Worm (Caenorhabditis elegans) whole organism, late embryonic: ENCODE data around the gene T01B10.5.

ENCODE experiments used
- C38D4.7 ChIP-seq: fragments of 200-800 bp; sonication (Bioruptor generic); optimal IDR thresholded peaks from 2 replicates; lab custom pipeline; 2018; ENCODE audit warnings: mild to moderate bottlenecking, missing genetic modification characterization, moderate library complexity, missing compliant biosample characterization
- T23F11.4 ChIP-seq: fragments of 200-800 bp; sonication (Bioruptor generic); optimal IDR thresholded peaks from 2 replicates; lab custom pipeline; 2018; ENCODE audit warnings: mild to moderate bottlenecking, missing genetic modification characterization, missing compliant biosample characterization
- ama-1 ChIP-seq: fragments of 150-350 bp; optimal IDR thresholded peaks from 2 replicates; lab custom pipeline; 2014
- ceh-18 ChIP-seq: sonication (generic microtip); optimal IDR thresholded peaks from 2 replicates; lab custom pipeline; 2016; ENCODE audit warnings: missing genetic modification characterization, missing compliant biosample characterization
- ceh-19 ChIP-seq: fragments of 200-800 bp; sonication (Bioruptor generic); optimal IDR thresholded peaks from 2 replicates; lab custom pipeline; 2018; ENCODE audit warnings: mild to moderate bottlenecking, missing genetic modification characterization, missing compliant biosample characterization
- ceh-2 ChIP-seq: sonication (generic microtip); optimal IDR thresholded peaks from 2 replicates; lab custom pipeline; 2016; ENCODE audit warnings: missing genotype, missing genetic modification characterization, missing compliant biosample characterization
- ceh-22 ChIP-seq: sonication (generic microtip); optimal IDR thresholded peaks from 2 replicates; lab custom pipeline; 2017; ENCODE audit warnings: missing biosample characterization, missing genetic modification characterization
- ceh-31 ChIP-seq: sonication (generic microtip); optimal IDR thresholded peaks from 2 replicates; lab custom pipeline; 2016; ENCODE audit warnings: missing genetic modification characterization, missing compliant biosample characterization
- ceh-6 ChIP-seq: fragments of 200-800 bp; sonication (Bioruptor generic); optimal IDR thresholded peaks from 2 replicates; lab custom pipeline; 2018; ENCODE audit warnings: mild to moderate bottlenecking, missing genetic modification characterization, missing compliant biosample characterization
- dmd-4 ChIP-seq: sonication (generic microtip); optimal IDR thresholded peaks from 2 replicates; lab custom pipeline; 2016; ENCODE audit warnings: borderline replicate concordance, missing genetic modification characterization, missing compliant biosample characterization
- eyg-1 ChIP-seq: sonication (generic microtip); optimal IDR thresholded peaks from 2 replicates; lab custom pipeline; 2016; ENCODE audit warnings: missing genotype, missing genetic modification characterization, missing compliant biosample characterization
- hlh-6 ChIP-seq: sonication (generic microtip); optimal IDR thresholded peaks from 2 replicates; lab custom pipeline; 2016; ENCODE audit warnings: missing genotype, missing genetic modification characterization, missing compliant biosample characterization
- hlh-8 ChIP-seq: sonication (generic microtip); optimal IDR thresholded peaks from 2 replicates; lab custom pipeline; 2016; ENCODE audit warnings: missing genotype, missing genetic modification characterization, missing compliant biosample characterization
- mec-3 ChIP-seq: sonication (generic microtip); optimal IDR thresholded peaks from 2 replicates; lab custom pipeline; 2016; ENCODE audit warnings: borderline replicate concordance, missing genetic modification characterization, missing compliant biosample characterization
- pat-9 ChIP-seq: fragments of 200-800 bp; sonication (Bioruptor generic); optimal IDR thresholded peaks from 2 replicates; lab custom pipeline; 2018; ENCODE audit warnings: mild to moderate bottlenecking, missing genetic modification characterization, moderate library complexity, missing compliant biosample characterization
- pha-4 ChIP-seq: fragments of 150-350 bp; optimal IDR thresholded peaks from 2 replicates; lab custom pipeline; 2018; ENCODE audit warnings: missing biosample characterization, missing genetic modification reagents, missing genetic modification characterization
- pros-1 ChIP-seq: fragments of 150-350 bp; optimal IDR thresholded peaks from 2 replicates; lab custom pipeline; 2014; ENCODE audit warnings: missing biosample characterization, missing genetic modification reagents, missing genetic modification characterization
- sox-4 ChIP-seq: sonication (generic microtip); optimal IDR thresholded peaks from 2 replicates; lab custom pipeline; 2017; ENCODE audit warnings: mild to moderate bottlenecking, missing genetic modification characterization, inconsistent platforms, missing compliant biosample characterization
- syd-9 ChIP-seq: sonication (generic microtip); optimal IDR thresholded peaks from 2 replicates; lab custom pipeline; 2016; ENCODE audit warnings: mild to moderate bottlenecking, missing genetic modification characterization, moderate library complexity, missing compliant biosample characterization
- tbx-7 ChIP-seq: sonication (generic microtip); optimal IDR thresholded peaks from 2 replicates; lab custom pipeline; 2016; ENCODE audit warnings: missing genotype, missing genetic modification characterization, missing compliant biosample characterization
- ttx-3 ChIP-seq: sonication (generic microtip); optimal IDR thresholded peaks from 2 replicates; lab custom pipeline; 2016; ENCODE audit warnings: missing genetic modification reagents, missing genetic modification characterization, missing compliant biosample characterization
- unc-42 ChIP-seq: sonication (generic microtip); optimal IDR thresholded peaks from 2 replicates; lab custom pipeline; 2016; ENCODE audit warnings: missing genotype, missing genetic modification characterization, missing compliant biosample characterization
- zip-5 ChIP-seq: sonication (generic microtip); optimal IDR thresholded peaks from 2 replicates; lab custom pipeline; 2016; ENCODE audit warnings: missing genetic modification characterization, missing compliant biosample characterization
- ztf-16 ChIP-seq: sonication (generic microtip); optimal IDR thresholded peaks from 2 replicates; lab custom pipeline; 2017; ENCODE audit warnings: missing genetic modification characterization, missing compliant biosample characterization

T01B10.5 gene

ce11 chrX:8545971-8546442 lies 50.9 kb downstream of the T01B10.5 start, which contains the start of gene sdha-1 (continued):
- TF ChIP-seq zip-5 (no peak), pros-1 (peak; percentile 8), unc-42 (tag; lab: Kevin White, UChicago) (peak; percentile 34), pat-9 (tag; lab: Kevin White, UChicago) (no peak), ama-1 (lab: Kevin White, UChicago) (no peak), ceh-19 (GFP tag; lab: Kevin White, UChicago) (peak; percentile 21), T23F11.4 (no peak), eyg-1 (tag; lab: Kevin White, UChicago) (no peak), ceh-22 (tag; lab: Kevin White, UChicago) (no peak), C38D4.7 (no peak), hlh-6 (no peak), tbx-7 (tag; lab: Kevin White, UChicago) (no peak), ttx-3 (tag; lab: Kevin White, UChicago) (no peak), ztf-16 (no peak), pha-4 (no peak), syd-9 (tag; lab: Kevin White, UChicago) (no peak), ceh-2 (tag; lab: Kevin White, UChicago) (no peak), ceh-6 (no peak), ceh-31 (tag; lab: Kevin White, UChicago) (peak; percentile 76), sox-4 (no peak), ceh-18 (tag; lab: Kevin White, UChicago) (peak; percentile 25), mec-3 (tag; lab: Kevin White, UChicago) (no peak), hlh-8 (tag; lab: Kevin White, UChicago) (no peak), dmd-4 (tag; lab: Kevin White, UChicago) (no peak)
